Fruit fly (Drosophila melanogaster) whole organism, embryonic: Measurements from ENCODE around the gene D.

Experiments used
- Bgb ChIP-seq: fragments of 200-800 bp; sonication (Bioruptor generic); IDR thresholded peaks from 2 replicates; pipeline ENCODE4 v1.3.6; 2022; ENCODE audit warnings: missing biosample characterization, missing genetic modification characterization; ENCODE audit not compliant: partially characterized antibody
- CG10267 ChIP-seq: fragments of 200-800 bp; sonication (Bioruptor generic); optimal IDR thresholded peaks from 2 replicates; lab custom pipeline; 2018; ENCODE audit warnings: missing biosample characterization, mild to moderate bottlenecking, missing genetic modification characterization, moderate library complexity
- CG11504 ChIP-seq: fragments of 200-800 bp; sonication (Bioruptor generic); optimal IDR thresholded peaks from 3 replicates; lab custom pipeline; 2019; ENCODE audit warnings: missing biosample characterization, mild to moderate bottlenecking, missing genetic modification characterization, moderate library complexity
- CG14710 ChIP-seq: fragments of 200-800 bp; sonication (Bioruptor generic); optimal IDR thresholded peaks from 3 replicates; lab custom pipeline; 2019; ENCODE audit warnings: missing biosample characterization, mild to moderate bottlenecking, missing genetic modification characterization, moderate library complexity
- CG15011 ChIP-seq: fragments of 200-800 bp; sonication (Bioruptor generic); optimal IDR thresholded peaks from 3 replicates; lab custom pipeline; 2018; ENCODE audit warnings: missing biosample characterization, mild to moderate bottlenecking, missing genetic modification characterization
- CG16813 ChIP-seq: fragments of 200-800 bp; sonication (Bioruptor generic); IDR thresholded peaks from 3 replicates; pipeline ENCODE4 v1.3.6; 2022; ENCODE audit warnings: missing biosample characterization, missing genetic modification characterization; ENCODE audit not compliant: partially characterized antibody
- CG17361 ChIP-seq: fragments of 200-800 bp; sonication (Bioruptor generic); IDR thresholded peaks from 3 replicates; pipeline ENCODE4 v1.3.6; 2022; ENCODE audit warnings: missing biosample characterization, missing genetic modification characterization
- CG2199 ChIP-seq: fragments of 200-800 bp; sonication (Bioruptor generic); IDR thresholded peaks from 3 replicates; pipeline ENCODE4 v1.3.6; 2022; ENCODE audit warnings: missing biosample characterization, missing genetic modification characterization
- CG2712 ChIP-seq: fragments of 200-800 bp; optimal IDR thresholded peaks from 3 replicates; lab custom pipeline; 2019; ENCODE audit warnings: missing biosample characterization, mild to moderate bottlenecking, missing genetic modification characterization, moderate library complexity
- CG42726 ChIP-seq: fragments of 200-800 bp; sonication (Bioruptor generic); IDR thresholded peaks from 2 replicates; pipeline ENCODE4 v1.3.6; 2022; ENCODE audit warnings: missing biosample characterization, missing genetic modification characterization; ENCODE audit not compliant: partially characterized antibody
- CG6654 ChIP-seq: fragments of 200-800 bp; sonication (Bioruptor generic); optimal IDR thresholded peaks from 2 replicates; lab custom pipeline; 2017; ENCODE audit warnings: missing biosample characterization, mild to moderate bottlenecking, missing genetic modification characterization
- CTCF ChIP-seq: fragments of 200-800 bp; sonication (Bioruptor generic); optimal IDR thresholded peaks from 2 replicates; lab custom pipeline; 2017; ENCODE audit warnings: missing biosample characterization, mild to moderate bottlenecking, missing genetic modification characterization, moderate library complexity
- Hand ChIP-seq: fragments of 200-800 bp; sonication (Bioruptor generic); optimal IDR thresholded peaks from 2 replicates; lab custom pipeline; 2017; ENCODE audit warnings: mild to moderate bottlenecking, missing biosample characterization, missing genetic modification reagents, missing genetic modification characterization
- HmgZ ChIP-seq: fragments of 200-800 bp; sonication (Bioruptor generic); optimal IDR thresholded peaks from 2 replicates; lab custom pipeline; 2018; ENCODE audit warnings: missing biosample characterization, mild to moderate bottlenecking, missing genetic modification characterization
- Lhr ChIP-seq: fragments of 200-800 bp; sonication (Bioruptor generic); optimal IDR thresholded peaks from 3 replicates; lab custom pipeline; 2017; ENCODE audit warnings: mild to moderate bottlenecking, missing biosample characterization, missing genetic modification reagents, missing genetic modification characterization
- Nf-YC ChIP-seq: fragments of 200-800 bp; optimal IDR thresholded peaks from 3 replicates; lab custom pipeline; 2019; ENCODE audit warnings: missing biosample characterization, mild to moderate bottlenecking, missing genetic modification characterization, moderate library complexity
- PHDP ChIP-seq: fragments of 200-800 bp; sonication (Bioruptor generic); optimal IDR thresholded peaks from 3 replicates; lab custom pipeline; 2018; ENCODE audit warnings: missing biosample characterization, mild to moderate bottlenecking, missing genetic modification characterization, moderate library complexity
- Scr ChIP-seq: fragments of 200-800 bp; sonication (Bioruptor generic); IDR thresholded peaks from 2 replicates; pipeline ENCODE4 v1.3.6; 2022; ENCODE audit warnings: missing biosample characterization, missing genetic modification characterization; ENCODE audit not compliant: partially characterized antibody
- al ChIP-seq: fragments of 200-800 bp; sonication (Bioruptor generic); IDR thresholded peaks from 2 replicates; pipeline ENCODE4 v1.3.6; 2022; ENCODE audit warnings: missing biosample characterization, missing genetic modification characterization
- amos ChIP-seq: fragments of 200-800 bp; sonication (Bioruptor generic); IDR thresholded peaks from 2 replicates; pipeline ENCODE4 v1.3.6; 2022; ENCODE audit warnings: missing biosample characterization, missing genetic modification characterization; ENCODE audit not compliant: partially characterized antibody
- ato ChIP-seq: fragments of 200-800 bp; sonication (Bioruptor generic); IDR thresholded peaks from 2 replicates; pipeline ENCODE4 v1.3.6; 2022; ENCODE audit warnings: missing biosample characterization, missing genetic modification characterization; ENCODE audit not compliant: partially characterized antibody
- bbx ChIP-seq: fragments of 200-800 bp; sonication (Bioruptor generic); IDR thresholded peaks from 2 replicates; pipeline ENCODE4 v1.3.6; 2022; ENCODE audit warnings: missing biosample characterization, missing genetic modification characterization; ENCODE audit not compliant: partially characterized antibody
- br ChIP-seq: fragments of >200 bp; optimal IDR thresholded peaks from 2 replicates; lab custom pipeline; 2017
- chinmo ChIP-seq: fragments of 200-800 bp; sonication (Bioruptor generic); IDR thresholded peaks from 4 replicates; pipeline ENCODE4 v1.3.6; 2022; ENCODE audit warnings: missing biosample characterization, missing genetic modification characterization; ENCODE audit not compliant: partially characterized antibody
- hkb ChIP-seq, 2 experiments: fragments of 200-800 bp in 1 of 2; fragments of >200 bp in 1 of 2; sonication (Bioruptor generic) in 1 of 2; IDR thresholded peaks in 1 of 2; optimal IDR thresholded peaks in 1 of 2; 2 replicates each; pipeline versions ENCODE4 v1.3.6 to Lab custom; 2017 to 2022; ENCODE audit warnings: missing biosample characterization in 1 of 2, missing genetic modification characterization in 1 of 2
- knrl ChIP-seq: fragments of 200-800 bp; sonication (Bioruptor generic); IDR thresholded peaks from 3 replicates; pipeline ENCODE4 v1.3.6; 2022; ENCODE audit warnings: missing biosample characterization, missing genetic modification characterization; ENCODE audit not compliant: partially characterized antibody
- lab ChIP-seq: fragments of 200-800 bp; sonication (Bioruptor generic); optimal IDR thresholded peaks from 3 replicates; lab custom pipeline; 2017; ENCODE audit warnings: missing biosample characterization, missing genetic modification characterization, mild to moderate bottlenecking, moderate library complexity, missing genetic modification reagents
- pita ChIP-seq: fragments of 200-800 bp; sonication (Bioruptor generic); optimal IDR thresholded peaks from 2 replicates; lab custom pipeline; 2017; ENCODE audit warnings: missing biosample characterization, mild to moderate bottlenecking, missing genetic modification characterization
- prd ChIP-seq, 3 experiments: fragments of >200 bp in 2 of 3; fragments of 200-800 bp in 1 of 3; sonication (Bioruptor generic) in 1 of 3; optimal IDR thresholded peaks in 2 of 3; IDR thresholded peaks in 1 of 3; 2 replicates in 2 of 3; 3 replicates in 1 of 3; pipeline versions ENCODE4 v1.3.6 to Lab custom; 2017 to 2022; ENCODE audit warnings: missing biosample characterization in 1 of 3, missing genetic modification characterization in 1 of 3
- pzg ChIP-seq: fragments of 200-800 bp; sonication (Bioruptor generic); optimal IDR thresholded peaks from 3 replicates; lab custom pipeline; 2018; ENCODE audit warnings: missing biosample characterization, mild to moderate bottlenecking, missing genetic modification characterization, moderate library complexity
- run ChIP-seq: fragments of 200-800 bp; sonication (Bioruptor generic); optimal IDR thresholded peaks from 3 replicates; lab custom pipeline; 2018; ENCODE audit warnings: missing biosample characterization, mild to moderate bottlenecking, missing genetic modification characterization
- slbo ChIP-seq: fragments of 200-800 bp; sonication (Bioruptor generic); IDR thresholded peaks from 2 replicates; pipeline ENCODE4 v1.3.6; 2022; ENCODE audit warnings: missing biosample characterization, missing genetic modification characterization
- stwl ChIP-seq: fragments of 200-800 bp; sonication (Bioruptor generic); optimal IDR thresholded peaks from 3 replicates; lab custom pipeline; 2018; ENCODE audit warnings: missing biosample characterization, mild to moderate bottlenecking, missing genetic modification characterization, moderate library complexity
- ttk ChIP-seq: fragments of 200-800 bp; sonication (Bioruptor generic); IDR thresholded peaks from 2 replicates; pipeline ENCODE4 v2.1.2; 2022; ENCODE audit warnings: missing biosample characterization, missing genetic modification characterization
- vnd ChIP-seq: fragments of 200-800 bp; sonication (Bioruptor generic); IDR thresholded peaks from 3 replicates; pipeline ENCODE4 v1.3.6; 2022; ENCODE audit warnings: missing biosample characterization, missing genetic modification characterization; ENCODE audit not compliant: partially characterized antibody
- vvl ChIP-seq: fragments of 200-800 bp; sonication (Bioruptor generic); IDR thresholded peaks from 2 replicates; pipeline ENCODE4 v1.3.6; 2022; ENCODE audit warnings: missing biosample characterization, missing genetic modification characterization
- yki ChIP-seq: fragments of >200 bp; optimal IDR thresholded peaks from 3 replicates; lab custom pipeline; 2018
- zen2 ChIP-seq: fragments of 200-800 bp; sonication (Bioruptor generic); IDR thresholded peaks from 3 replicates; pipeline ENCODE4 v1.3.6; 2022; ENCODE audit warnings: missing biosample characterization, missing genetic modification characterization; ENCODE audit not compliant: partially characterized antibody

Gene D

dm6 chr3L:14216140-14216539 lies 37.7 kb upstream of the D start (continued):
- TF ChIP-seq lab = peak; percentile 27

dm6 chr3L:14212300-14212893 lies 34.0 kb upstream of the D start:
- TF ChIP-seq vnd (0 out of 3 replicates have a peak, but pooled peaks have one; percentile 17), Scr (GFP tag; lab: Robert Waterston, UW) (peak; percentile 31), CG16813 (GFP tag; lab: Robert Waterston, UW) (peak; percentile 45; the same call in 2 of the 3 replicates), stwl (tag; lab: Kevin White, UChicago) (peak; percentile 73), hkb (optimal IDR thresholded peaks at IDR 0.05; lab: Kevin White, UChicago) (peak; percentile 37), hkb (GFP tag; IDR thresholded peaks at IDR 0.05; lab: Robert Waterston, UW) (no peak), CG6654 (GFP tag; lab: Kevin White, UChicago) (peak; percentile 97), CG15011 (GFP tag; lab: Kevin White, UChicago) (no peak), run (no peak), bbx (GFP tag; lab: Robert Waterston, UW) (peak; percentile 63; the same call in 1 of the 2 replicates), Nf-YC (tag; lab: Kevin White, UChicago) (peak; percentile 19), chinmo (GFP tag; lab: Robert Waterston, UW) (0 out of 4 replicates have a peak, but pooled peaks have one; percentile 3), CG10267 (peak; percentile 28), prd (optimal IDR thresholded peaks at IDR 0.05; lab: Kevin White, UChicago) (no peak), prd (GFP tag; IDR thresholded peaks at IDR 0.05; lab: Robert Waterston, UW) (no peak), amos (GFP tag; lab: Robert Waterston, UW) (peak; percentile 42), CG2712 (tag; lab: Kevin White, UChicago) (peak; percentile 28), PHDP (tag; lab: Kevin White, UChicago) (no peak), Bgb (GFP tag; lab: Robert Waterston, UW) (peak; percentile 73), Lhr (GFP tag; lab: Kevin White, UChicago) (peak; percentile 14), CG2199 (GFP tag; lab: Robert Waterston, UW) (peak; percentile 61; the same call in 1 of the 3 replicates), pzg (GFP tag; lab: Kevin White, UChicago) (peak; percentile 6), CG14710 (tag; lab: Kevin White, UChicago) (peak; percentile 29), al (no peak), CG11504 (tag; lab: Kevin White, UChicago) (peak; percentile 11), CG42726 (GFP tag; lab: Robert Waterston, UW) (peak; percentile 72), zen2 (GFP tag; lab: Robert Waterston, UW) (no peak), HmgZ (tag; lab: Kevin White, UChicago) (peak; percentile 12), Hand (GFP tag; lab: Kevin White, UChicago) (no peak), br (lab: Kevin White, UChicago) (no peak), ttk (GFP tag; lab: Robert Waterston, UW) (no peak), CG17361 (GFP tag; lab: Robert Waterston, UW) (peak; percentile 47; the same call in 1 of the 3 replicates), vvl (GFP tag; lab: Robert Waterston, UW) (peak; percentile 61; the same call in 1 of the 2 replicates), knrl (GFP tag; lab: Robert Waterston, UW) (peak; percentile 66), ato (GFP tag; lab: Robert Waterston, UW) (peak; percentile 18; the same call in 1 of the 2 replicates), pita (GFP tag; lab: Kevin White, UChicago) (peak; percentile 68), slbo (GFP tag; lab: Robert Waterston, UW) (no peak), yki (lab: Kevin White, UChicago) (peak; percentile 6), CTCF (GFP tag; lab: Kevin White, UChicago) (peak; percentile 86)
